Fruit fly (Drosophila melanogaster) whole organism, embryonic: ENCODE results near the gene CG9673.
A peak's percentile ranks its signal among the peaks of the same experiment; 100 is the strongest.

Source experiments
- Antp ChIP-seq: fragments of 200-800 bp; sonication (Bioruptor generic); optimal IDR thresholded peaks from 3 replicates; lab custom pipeline; 2016; ENCODE audit warnings: missing biosample characterization, missing genetic modification characterization
- B-H2 ChIP-seq: fragments of 200-800 bp; sonication (Bioruptor generic); optimal IDR thresholded peaks from 2 replicates; lab custom pipeline; 2018; ENCODE audit warnings: missing biosample characterization, mild to moderate bottlenecking, missing genetic modification characterization
- BEAF-32 ChIP-seq: fragments of 200-800 bp; sonication (Bioruptor generic); optimal IDR thresholded peaks from 3 replicates; lab custom pipeline; 2017; ENCODE audit warnings: missing biosample characterization, missing genetic modification characterization, mild to moderate bottlenecking, moderate library complexity, missing genetic modification reagents
- CG10274 ChIP-seq: fragments of 200-800 bp; sonication (Bioruptor generic); optimal IDR thresholded peaks from 3 replicates; lab custom pipeline; 2017; ENCODE audit warnings: missing biosample characterization, mild to moderate bottlenecking, missing genetic modification characterization
- CG11723 ChIP-seq: fragments of 200-800 bp; sonication (Bioruptor generic); optimal IDR thresholded peaks from 2 replicates; lab custom pipeline; 2017; ENCODE audit warnings: missing biosample characterization, mild to moderate bottlenecking, missing genetic modification characterization
- CG12659 ChIP-seq: fragments of 200-800 bp; sonication (Bioruptor generic); optimal IDR thresholded peaks from 3 replicates; lab custom pipeline; 2017; ENCODE audit warnings: mild to moderate bottlenecking, missing biosample characterization, missing genetic modification reagents, missing genetic modification characterization
- CG12942 ChIP-seq: fragments of 200-800 bp; sonication (Bioruptor generic); optimal IDR thresholded peaks from 3 replicates; lab custom pipeline; 2016; ENCODE audit warnings: missing biosample characterization, missing genetic modification characterization
- CG14710 ChIP-seq: fragments of 200-800 bp; sonication (Bioruptor generic); optimal IDR thresholded peaks from 3 replicates; lab custom pipeline; 2019; ENCODE audit warnings: missing biosample characterization, mild to moderate bottlenecking, missing genetic modification characterization, moderate library complexity
- CG15514 ChIP-seq: fragments of 200-800 bp; sonication (Bioruptor generic); optimal IDR thresholded peaks from 3 replicates; lab custom pipeline; 2017; ENCODE audit warnings: missing biosample characterization, missing genetic modification characterization, mild to moderate bottlenecking, moderate library complexity, missing genetic modification reagents
- CG1603 ChIP-seq: fragments of 200-800 bp; sonication (Bioruptor generic); optimal IDR thresholded peaks from 2 replicates; lab custom pipeline; 2019; ENCODE audit warnings: missing biosample characterization, mild to moderate bottlenecking, missing genetic modification characterization, moderate library complexity
- CG17359 ChIP-seq: fragments of 200-800 bp; sonication (Bioruptor generic); optimal IDR thresholded peaks from 3 replicates; lab custom pipeline; 2018; ENCODE audit warnings: missing biosample characterization, mild to moderate bottlenecking, missing genetic modification characterization, moderate library complexity
- CG17385 ChIP-seq: fragments of 200-800 bp; sonication (Bioruptor generic); optimal IDR thresholded peaks from 3 replicates; lab custom pipeline; 2018; ENCODE audit warnings: missing biosample characterization, mild to moderate bottlenecking, missing genetic modification characterization
- CG18011 ChIP-seq: fragments of 200-800 bp; sonication (Bioruptor generic); optimal IDR thresholded peaks from 2 replicates; lab custom pipeline; 2017; ENCODE audit warnings: missing biosample characterization, missing genetic modification characterization, mild to moderate bottlenecking, moderate library complexity, missing genotype
- CG3281 ChIP-seq: fragments of 200-800 bp; sonication (Bioruptor generic); optimal IDR thresholded peaks from 3 replicates; lab custom pipeline; 2017; ENCODE audit warnings: missing biosample characterization, mild to moderate bottlenecking, missing genetic modification characterization
- CG42726 ChIP-seq: fragments of 200-800 bp; sonication (Bioruptor generic); IDR thresholded peaks from 2 replicates; pipeline ENCODE4 v1.3.6; 2022; ENCODE audit warnings: missing biosample characterization, missing genetic modification characterization; ENCODE audit not compliant: partially characterized antibody
- CG5245 ChIP-seq: fragments of 200-800 bp; sonication (Bioruptor generic); optimal IDR thresholded peaks from 3 replicates; lab custom pipeline; 2016; ENCODE audit warnings: missing biosample characterization, missing genetic modification characterization
- CG5953 ChIP-seq: fragments of 200-800 bp; sonication (Bioruptor generic); IDR thresholded peaks from 2 replicates; pipeline ENCODE4 v1.3.6; 2022; ENCODE audit warnings: missing biosample characterization, missing genetic modification characterization
- CG6254 ChIP-seq: fragments of 200-800 bp; sonication (Bioruptor generic); optimal IDR thresholded peaks from 3 replicates; lab custom pipeline; 2017; ENCODE audit warnings: mild to moderate bottlenecking, missing biosample characterization, missing genetic modification reagents, missing genetic modification characterization
- CG6683 ChIP-seq: fragments of 200-800 bp; sonication (Bioruptor generic); optimal IDR thresholded peaks from 2 replicates; lab custom pipeline; 2017; ENCODE audit warnings: missing biosample characterization, mild to moderate bottlenecking, missing genetic modification characterization, missing genetic modification reagents
- CG8478 ChIP-seq: fragments of >200 bp; optimal IDR thresholded peaks from 2 replicates; lab custom pipeline; 2018
- CG9797 ChIP-seq: fragments of 200-800 bp; sonication (Bioruptor generic); optimal IDR thresholded peaks from 3 replicates; lab custom pipeline; 2018; ENCODE audit warnings: missing biosample characterization, mild to moderate bottlenecking, missing genetic modification characterization
- Dek ChIP-seq: fragments of 200-800 bp; sonication (Bioruptor generic); optimal IDR thresholded peaks from 3 replicates; lab custom pipeline; 2019; ENCODE audit warnings: missing biosample characterization, mild to moderate bottlenecking, missing genetic modification characterization, moderate library complexity
- Doc3 ChIP-seq: fragments of 200-800 bp; sonication (Bioruptor generic); IDR thresholded peaks from 3 replicates; pipeline ENCODE4 v1.3.6; 2022; ENCODE audit warnings: missing biosample characterization, missing genetic modification characterization; ENCODE audit not compliant: partially characterized antibody
- Dp ChIP-seq: fragments of 200-800 bp; sonication (Bioruptor generic); optimal IDR thresholded peaks from 2 replicates; lab custom pipeline; 2018; ENCODE audit warnings: missing biosample characterization, mild to moderate bottlenecking, missing genetic modification characterization, moderate library complexity
- Dref ChIP-seq: fragments of 200-800 bp; sonication (Bioruptor generic); IDR thresholded peaks from 2 replicates; pipeline ENCODE4 v1.3.6; 2022; ENCODE audit warnings: missing biosample characterization, missing genetic modification characterization
- E2f2 ChIP-seq: fragments of 200-800 bp; sonication (Bioruptor generic); IDR thresholded peaks from 2 replicates; pipeline ENCODE4 v1.3.6; 2022; ENCODE audit warnings: missing biosample characterization, missing genetic modification characterization
- Ets65A ChIP-seq: fragments of 200-800 bp; sonication (Bioruptor generic); peaks from one replicate; lab custom pipeline; 2016; ENCODE audit warnings: missing biosample characterization, missing genetic modification characterization
- Ets97D ChIP-seq: fragments of 200-800 bp; sonication (Bioruptor generic); optimal IDR thresholded peaks from 3 replicates; lab custom pipeline; 2016; ENCODE audit warnings: missing biosample characterization, missing genetic modification characterization
- HmgZ ChIP-seq: fragments of 200-800 bp; sonication (Bioruptor generic); optimal IDR thresholded peaks from 2 replicates; lab custom pipeline; 2018; ENCODE audit warnings: missing biosample characterization, mild to moderate bottlenecking, missing genetic modification characterization
- Lhr ChIP-seq: fragments of 200-800 bp; sonication (Bioruptor generic); optimal IDR thresholded peaks from 3 replicates; lab custom pipeline; 2017; ENCODE audit warnings: mild to moderate bottlenecking, missing biosample characterization, missing genetic modification reagents, missing genetic modification characterization
- Mrtf ChIP-seq: fragments of 200-800 bp; sonication (Bioruptor generic); IDR thresholded peaks from 3 replicates; pipeline ENCODE4 v1.3.6; 2022; ENCODE audit warnings: missing biosample characterization, missing genetic modification characterization
- Myb ChIP-seq: fragments of 200-800 bp; sonication (Bioruptor generic); optimal IDR thresholded peaks from 2 replicates; lab custom pipeline; 2016; ENCODE audit warnings: missing biosample characterization, missing genetic modification characterization
- Nf-YA ChIP-seq: fragments of 200-800 bp; sonication (Bioruptor generic); IDR thresholded peaks from 2 replicates; pipeline ENCODE4 v1.3.6; 2022; ENCODE audit warnings: missing biosample characterization, missing genetic modification characterization
- Sry-δ ChIP-seq: fragments of 200-800 bp; sonication (Bioruptor generic); optimal IDR thresholded peaks from 2 replicates; lab custom pipeline; 2016; ENCODE audit warnings: missing biosample characterization, missing genetic modification characterization
- abd-A ChIP-seq: fragments of 200-800 bp; sonication (Bioruptor generic); optimal IDR thresholded peaks from 3 replicates; lab custom pipeline; 2019; ENCODE audit warnings: missing biosample characterization, mild to moderate bottlenecking, missing genetic modification characterization, moderate library complexity
- al ChIP-seq: fragments of 200-800 bp; sonication (Bioruptor generic); IDR thresholded peaks from 2 replicates; pipeline ENCODE4 v1.3.6; 2022; ENCODE audit warnings: missing biosample characterization, missing genetic modification characterization
- amos ChIP-seq: fragments of 200-800 bp; sonication (Bioruptor generic); IDR thresholded peaks from 2 replicates; pipeline ENCODE4 v1.3.6; 2022; ENCODE audit warnings: missing biosample characterization, missing genetic modification characterization; ENCODE audit not compliant: partially characterized antibody
- ase ChIP-seq: fragments of 200-800 bp; sonication (Bioruptor generic); IDR thresholded peaks from 3 replicates; pipeline ENCODE4 v1.3.6; 2022; ENCODE audit warnings: missing biosample characterization, missing genetic modification characterization
- cad ChIP-seq: fragments of >200 bp; optimal IDR thresholded peaks from 2 replicates; lab custom pipeline; 2017; ENCODE audit warnings: missing biosample characterization, missing genetic modification characterization
- chinmo ChIP-seq: fragments of 200-800 bp; sonication (Bioruptor generic); IDR thresholded peaks from 4 replicates; pipeline ENCODE4 v1.3.6; 2022; ENCODE audit warnings: missing biosample characterization, missing genetic modification characterization; ENCODE audit not compliant: partially characterized antibody
- chm ChIP-seq: fragments of 200-800 bp; sonication (Bioruptor generic); IDR thresholded peaks from 2 replicates; pipeline ENCODE4 v1.3.6; 2022; ENCODE audit warnings: missing biosample characterization, missing genetic modification characterization
- crc ChIP-seq: fragments of 200-800 bp; sonication (Bioruptor generic); optimal IDR thresholded peaks from 2 replicates; lab custom pipeline; 2016; ENCODE audit warnings: missing biosample characterization, missing genetic modification characterization
- ewg ChIP-seq: fragments of 200-800 bp; sonication (Bioruptor generic); optimal IDR thresholded peaks from 3 replicates; lab custom pipeline; 2017; ENCODE audit warnings: mild to moderate bottlenecking, missing biosample characterization, missing genetic modification reagents, missing genetic modification characterization
- lbe ChIP-seq: fragments of 200-800 bp; sonication (Bioruptor generic); optimal IDR thresholded peaks from 2 replicates; lab custom pipeline; 2016; ENCODE audit warnings: missing biosample characterization, mild to moderate bottlenecking, missing genetic modification characterization
- pho ChIP-seq: fragments of 200-800 bp; sonication (Bioruptor generic); optimal IDR thresholded peaks from 2 replicates; lab custom pipeline; 2016; ENCODE audit warnings: missing biosample characterization, missing genetic modification characterization
- row ChIP-seq: fragments of 200-800 bp; sonication (Bioruptor generic); IDR thresholded peaks from 3 replicates; pipeline ENCODE4 v1.3.6; 2022; ENCODE audit warnings: missing biosample characterization, missing genetic modification characterization
- sens ChIP-seq: fragments of 200-800 bp; sonication (Bioruptor generic); peaks from one replicate; lab custom pipeline; 2016; ENCODE audit warnings: missing biosample characterization, missing genetic modification characterization
- slp2 ChIP-seq: fragments of 200-800 bp; sonication (Bioruptor generic); optimal IDR thresholded peaks from 2 replicates; lab custom pipeline; 2016; ENCODE audit warnings: missing biosample characterization, missing genetic modification characterization
- sna ChIP-seq: fragments of 200-800 bp; sonication (Bioruptor generic); IDR thresholded peaks from 2 replicates; pipeline ENCODE4 v1.3.6; 2022; ENCODE audit warnings: missing biosample characterization, missing genetic modification characterization; ENCODE audit not compliant: partially characterized antibody
- ssp ChIP-seq: fragments of 200-800 bp; sonication (Bioruptor generic); IDR thresholded peaks from 2 replicates; pipeline ENCODE4 v1.3.6; 2022; ENCODE audit warnings: missing biosample characterization, missing genetic modification characterization
- sug ChIP-seq: fragments of 200-800 bp; optimal IDR thresholded peaks from 2 replicates; lab custom pipeline; 2019; ENCODE audit warnings: missing biosample characterization, mild to moderate bottlenecking, missing genetic modification characterization, moderate library complexity
- trh ChIP-seq: fragments of 200-800 bp; sonication (Bioruptor generic); optimal IDR thresholded peaks from 2 replicates; lab custom pipeline; 2016; ENCODE audit warnings: missing biosample characterization, missing genetic modification characterization
- yki ChIP-seq: fragments of >200 bp; optimal IDR thresholded peaks from 3 replicates; lab custom pipeline; 2018

The CG9673 gene

DNA sequence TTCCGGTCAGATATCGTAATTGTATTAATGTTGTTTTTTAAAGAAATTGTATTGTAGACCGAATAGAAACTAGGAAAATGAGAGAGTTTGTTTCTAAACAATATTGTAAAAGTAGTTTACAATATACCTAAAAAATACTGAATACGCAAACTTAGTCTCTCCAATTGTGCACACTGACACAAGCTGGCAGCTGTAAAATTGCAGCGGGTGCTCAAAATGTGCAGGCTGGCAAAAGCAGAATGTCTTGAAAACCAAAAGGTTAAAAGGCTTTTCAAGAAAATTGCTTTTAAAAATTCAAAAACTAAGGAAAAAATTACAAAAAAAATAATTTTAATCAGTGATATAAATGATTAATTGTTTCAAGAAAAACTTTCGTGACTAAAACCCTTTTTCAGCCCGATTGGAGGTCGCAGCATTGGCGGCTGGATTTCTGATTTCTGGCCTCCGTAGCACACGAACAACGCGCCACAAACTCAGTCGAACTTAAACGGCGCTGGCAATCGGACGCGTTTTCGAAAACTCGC lies 8.0 kb downstream of the CG9673 start, which contains the start of gene CG4678 (continued):
- TF ChIP-seq CG6254 (GFP tag; lab: Kevin White, UChicago) = peak; percentile 14
- no peak for TF ChIP-seq sna (GFP tag; lab: Robert Waterston, UW)
- TF ChIP-seq CG42726 (GFP tag; lab: Robert Waterston, UW) = peak; percentile 51; the same call in 1 of the 2 replicates
- no peak for TF ChIP-seq Dek
- no peak for TF ChIP-seq sug (tag; lab: Kevin White, UChicago)
- peak; percentile 22 for TF ChIP-seq CG9797
- peak; percentile 32; the same call in 1 of the 2 replicates for TF ChIP-seq amos
- no peak for TF ChIP-seq CG10274 (GFP tag; lab: Kevin White, UChicago)
- peak; percentile 0 for TF ChIP-seq ewg (GFP tag; lab: Kevin White, UChicago)
- TF ChIP-seq ase = no peak
- TF ChIP-seq BEAF-32 (GFP tag; lab: Kevin White, UChicago) = peak; percentile 28
- TF ChIP-seq sens (GFP tag; lab: Kevin White, UChicago) = peak; percentile 73
- TF ChIP-seq chm (GFP tag; lab: Robert Waterston, UW) = no peak
- peak; percentile 8 for TF ChIP-seq CG17359
- TF ChIP-seq lbe (GFP tag; lab: Kevin White, UChicago) = no peak
- TF ChIP-seq CG1603 (tag; lab: Kevin White, UChicago) = peak; percentile 49
- peak; percentile 20 for TF ChIP-seq HmgZ
- TF ChIP-seq pho (GFP tag; lab: Kevin White, UChicago) = no peak
- peak; percentile 43 for TF ChIP-seq Lhr (GFP tag; lab: Kevin White, UChicago)
- peak; percentile 36 for TF ChIP-seq CG12659 (GFP tag; lab: Kevin White, UChicago)
- TF ChIP-seq CG18011 = peak; percentile 99
- peak; percentile 52 for TF ChIP-seq Ets97D (GFP tag; lab: Kevin White, UChicago)
- TF ChIP-seq trh (GFP tag; lab: Kevin White, UChicago) = no peak
- peak; percentile 31; the same call in 1 of the 2 replicates for TF ChIP-seq ssp (GFP tag; lab: Robert Waterston, UW)
- no peak for TF ChIP-seq CG5245
- no peak for TF ChIP-seq abd-A (tag; lab: Kevin White, UChicago)
- peak; percentile 23 for TF ChIP-seq CG14710
- TF ChIP-seq CG8478 = no peak
- no peak for TF ChIP-seq CG5953 (GFP tag; lab: Robert Waterston, UW)
- TF ChIP-seq al (GFP tag; lab: Robert Waterston, UW) = no peak
- no peak for TF ChIP-seq CG6683
- TF ChIP-seq Sry-δ = peak; percentile 9
- TF ChIP-seq CG3281 = no peak
- TF ChIP-seq yki = no peak
- peak; percentile 52 for TF ChIP-seq Myb (GFP tag; lab: Kevin White, UChicago)
- 0 out of 3 replicates have a peak, but pooled peaks have one; percentile 20 for TF ChIP-seq row
- TF ChIP-seq CG12942 (GFP tag; lab: Kevin White, UChicago) = no peak
- no peak for TF ChIP-seq Mrtf (GFP tag; lab: Robert Waterston, UW)
- TF ChIP-seq Ets65A (GFP tag; lab: Kevin White, UChicago) = peak; percentile 93

DNA sequence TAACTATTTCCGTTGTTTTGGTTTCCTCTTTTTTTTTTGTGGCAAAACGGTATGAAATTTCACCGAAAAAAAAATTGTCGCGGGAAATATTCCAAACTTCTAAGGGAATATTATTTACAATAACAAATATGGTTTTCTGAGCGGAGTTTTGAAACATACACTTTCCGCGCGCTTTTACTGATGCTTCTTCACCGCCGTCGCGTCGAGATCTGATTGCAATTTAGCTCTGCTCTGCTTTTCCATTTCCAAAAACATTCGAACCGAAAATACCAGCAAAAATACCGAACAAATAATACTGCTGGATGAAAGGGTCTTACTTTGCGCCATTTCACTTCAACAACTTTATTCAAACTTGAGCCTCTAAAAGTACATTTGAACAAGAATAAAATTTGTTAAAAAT lies 8.7 kb downstream of the CG9673 start, which contains the start of gene Septin4:
Gene Septin4, minus strand, starts transcription at position 215 of the 400 bp plus-strand sequence.
- TF ChIP-seq Antp (GFP tag; lab: Kevin White, UChicago) (no peak), E2f2 (peak; percentile 67), CG17385 (peak; percentile 32), Dref (GFP tag; lab: Robert Waterston, UW) (0 out of 2 replicates have a peak, but pooled peaks have one; percentile 17), chinmo (peak; percentile 65; the same call in 1 of the 4 replicates), cad (GFP tag; lab: Kevin White, UChicago) (no peak), CG11723 (no peak), Ets65A (GFP tag; lab: Kevin White, UChicago) (peak; percentile 56), CG15514 (GFP tag; lab: Kevin White, UChicago) (peak; percentile 32), slp2 (GFP tag; lab: Kevin White, UChicago) (no peak), Nf-YA (no peak), B-H2 (GFP tag; lab: Kevin White, UChicago) (no peak), Doc3 (no peak), crc (GFP tag; lab: Kevin White, UChicago) (no peak), Dp (GFP tag; lab: Kevin White, UChicago) (peak; percentile 65)
